Fruit fly (Drosophila melanogaster) whole organism, adult: ENCODE measurements around the gene CG9795.

Experiments used
- CG14711 ChIP-seq: fragments of 200-800 bp; sonication (Bioruptor generic); optimal IDR thresholded peaks from 2 replicates; lab custom pipeline; 2018; ENCODE audit warnings: missing biosample characterization, mild to moderate bottlenecking, missing genetic modification characterization, moderate library complexity
- CG33017 ChIP-seq: fragments of 200-800 bp; sonication (Bioruptor generic); optimal IDR thresholded peaks from 2 replicates; lab custom pipeline; 2018; ENCODE audit warnings: missing biosample characterization, mild to moderate bottlenecking, missing genetic modification characterization, moderate library complexity
- kay ChIP-seq: fragments of 200-800 bp; sonication (Bioruptor generic); peaks from one replicate; lab custom pipeline; 2016; ENCODE audit warnings: missing biosample characterization, missing genetic modification characterization, borderline replicate concordance
- ovo ChIP-seq: fragments of 200-800 bp; sonication (Bioruptor generic); optimal IDR thresholded peaks from 2 replicates; lab custom pipeline; 2016; ENCODE audit warnings: missing biosample characterization, missing genetic modification characterization
- pad ChIP-seq: fragments of 200-800 bp; sonication (Bioruptor generic); optimal IDR thresholded peaks from 3 replicates; lab custom pipeline; 2017; ENCODE audit warnings: missing biosample characterization, missing genetic modification characterization, mild to moderate bottlenecking, moderate library complexity, missing genetic modification reagents

DNA sequence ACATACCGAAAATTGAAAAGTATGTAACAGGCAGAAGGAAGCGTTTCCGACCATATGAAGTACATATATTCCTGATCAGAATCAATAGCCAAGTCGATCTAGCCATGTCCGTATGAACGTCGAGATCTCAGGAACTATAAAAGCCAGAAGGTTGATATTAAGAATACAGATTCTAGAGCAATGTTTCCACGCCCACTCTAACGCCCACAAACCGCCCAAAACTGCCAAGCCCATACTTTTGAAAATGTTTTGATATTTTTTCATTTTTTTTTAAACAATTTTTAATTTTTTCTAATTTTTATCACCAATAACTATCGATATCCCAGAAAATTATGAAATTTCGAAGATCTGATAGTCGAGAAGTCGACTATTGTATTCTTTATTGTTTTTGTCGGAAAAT lies 42.5 kb downstream of the CG9795 start:
- TF ChIP-seq pad (GFP tag; lab: Kevin White, UChicago): no peak
- TF ChIP-seq CG33017 (tag; lab: Kevin White, UChicago): no peak
- no peak for TF ChIP-seq ovo (GFP tag; lab: Kevin White, UChicago)
- TF ChIP-seq CG14711: no peak
- TF ChIP-seq kay (GFP tag; lab: Kevin White, UChicago): no peak
